Worm (Caenorhabditis elegans) whole organism, L3 larva: ENCODE results near the gene nphp-1.

Source experiments
- R02D3.7 ChIP-seq: fragments of 150-350 bp; optimal IDR thresholded peaks from 2 replicates; lab custom pipeline; 2014; ENCODE audit warnings: missing biosample characterization, missing genetic modification characterization
- egl-27 ChIP-seq: sonication (generic microtip); optimal IDR thresholded peaks from 4 replicates; lab custom pipeline; 2017; ENCODE audit warnings: missing biosample characterization, missing genetic modification reagents, missing genetic modification characterization
- egl-5 ChIP-seq: fragments of 150-350 bp; optimal IDR thresholded peaks from 2 replicates; lab custom pipeline; 2017; ENCODE audit warnings: missing biosample characterization, missing genetic modification reagents, missing genetic modification characterization, inconsistent platforms
- elt-1 ChIP-seq: fragments of 150-350 bp; optimal IDR thresholded peaks from 2 replicates; lab custom pipeline; 2014; ENCODE audit warnings: missing biosample characterization, missing genetic modification characterization
- elt-3 ChIP-seq, 3 experiments: fragments of 150-350 bp in 1 of 3; sonication (generic microtip) in 2 of 3; optimal IDR thresholded peaks; 2 replicates in 2 of 3; 4 replicates in 1 of 3; lab custom pipeline; 2014 to 2017; ENCODE audit warnings: missing biosample characterization in 3 of 3, missing genetic modification characterization in 3 of 3
- hmg-11 ChIP-seq: sonication (generic microtip); optimal IDR thresholded peaks from 2 replicates; lab custom pipeline; 2016; ENCODE audit warnings: missing genetic modification characterization, missing compliant biosample characterization
- nfya-1 ChIP-seq: sonication (generic microtip); optimal IDR thresholded peaks from 2 replicates; lab custom pipeline; 2017; ENCODE audit warnings: missing genetic modification characterization, mild to moderate bottlenecking, missing compliant biosample characterization, antibody characterized with exemption, moderate library complexity; ENCODE audit not compliant: insufficient read depth
- nhr-11 ChIP-seq: fragments of 150-350 bp; optimal IDR thresholded peaks from 2 replicates; lab custom pipeline; 2014; ENCODE audit warnings: missing biosample characterization, missing genetic modification characterization
- nhr-12 ChIP-seq: fragments of 150-350 bp; optimal IDR thresholded peaks from 2 replicates; lab custom pipeline; 2014; ENCODE audit warnings: missing biosample characterization, missing genetic modification characterization
- pqm-1 ChIP-seq: fragments of 150-350 bp; optimal IDR thresholded peaks from 2 replicates; lab custom pipeline; 2017; ENCODE audit warnings: missing biosample characterization, missing genetic modification characterization, inconsistent platforms
- skn-1 ChIP-seq: fragments of 150-350 bp; optimal IDR thresholded peaks from 2 replicates; lab custom pipeline; 2014; ENCODE audit warnings: missing biosample characterization, missing genetic modification characterization
- snpc-4 ChIP-seq: fragments of 150-350 bp; optimal IDR thresholded peaks from 2 replicates; lab custom pipeline; 2014; ENCODE audit warnings: missing biosample characterization, missing genetic modification characterization
- unc-39 ChIP-seq: sonication (generic microtip); optimal IDR thresholded peaks from 4 replicates; lab custom pipeline; 2017; ENCODE audit warnings: missing biosample characterization, missing genetic modification characterization
- zag-1 ChIP-seq: fragments of 150-350 bp; optimal IDR thresholded peaks from 2 replicates; lab custom pipeline; 2014; ENCODE audit warnings: missing biosample characterization, missing genetic modification characterization

- no peak for TF ChIP-seq egl-5 (tag; lab: Kevin White, UChicago)
- TF ChIP-seq snpc-4: no peak
- peak; percentile 38 for TF ChIP-seq pqm-1 (tag; lab: Kevin White, UChicago)
- no peak for TF ChIP-seq elt-3 (tag; optimal IDR thresholded peaks at IDR 0.05; lab: Kevin White, UChicago)
- no peak for TF ChIP-seq elt-1 (tag; lab: Kevin White, UChicago)
- no peak for TF ChIP-seq skn-1 (tag; lab: Kevin White, UChicago)
- TF ChIP-seq nfya-1 (tag; lab: Kevin White, UChicago): no peak
- TF ChIP-seq nhr-12: no peak
- no peak for TF ChIP-seq nhr-11
- TF ChIP-seq unc-39 (tag; lab: Kevin White, UChicago): no peak
- no peak for TF ChIP-seq zag-1
- TF ChIP-seq egl-27 (tag; lab: Kevin White, UChicago): no peak
- no peak for TF ChIP-seq R02D3.7 (tag; lab: Kevin White, UChicago)
- TF ChIP-seq hmg-11 (tag; lab: Kevin White, UChicago): no peak
These were observed 25.0 kb downstream of the nphp-1 start for ce11 chrII:10627086-10627485.
